Worm (Caenorhabditis elegans): ENCODE data around the gene C24D10.5.
A peak's percentile ranks its signal among the peaks of the same experiment; 100 is the strongest.

Gene C24D10.5

DNA sequence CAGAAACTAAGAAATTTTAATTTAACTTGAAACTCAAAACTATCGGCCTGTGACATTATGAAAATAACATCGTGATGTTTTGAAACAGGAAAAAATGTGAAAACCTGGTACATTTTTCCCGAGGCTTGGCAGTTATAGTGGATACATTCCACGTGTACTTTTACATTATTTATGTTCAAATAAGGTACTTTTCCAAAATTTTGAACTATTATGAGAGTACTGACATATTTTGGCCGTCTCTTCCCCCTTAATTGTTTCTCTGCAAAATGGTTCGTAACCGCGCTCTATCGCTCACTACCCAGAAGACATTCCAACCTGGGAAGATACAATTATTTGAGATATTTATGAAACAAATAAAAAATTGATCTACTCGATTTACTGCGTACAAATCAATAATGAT is at the start of gene C24D10.5:
Gene C24D10.5 (plus strand): TSS at position 301 of the 400 bp plus-strand sequence.
- no peak for TF ChIP-seq cey-2 (tag; optimal IDR thresholded peaks at IDR 0.05; ENCODE audit: borderline replicate concordance, insufficient read depth)
- no peak for TF ChIP-seq ztf-7 (tag; optimal IDR thresholded peaks at IDR 0.05)
- TF ChIP-seq madf-9 (GFP tag; conservative IDR thresholded peaks at IDR 0.05) = no peak
- no peak for TF ChIP-seq Y105C5A.15 (GFP tag; IDR thresholded peaks at IDR 0.05)
- no peak for TF ChIP-seq ces-1 (GFP tag; optimal IDR thresholded peaks at IDR 0.05)
- no peak for TF ChIP-seq dmd-8 (GFP tag; IDR thresholded peaks at IDR 0.05)
- no peak for TF ChIP-seq saeg-2 (GFP tag; IDR thresholded peaks at IDR 0.05)
- TF ChIP-seq lin-29 (GFP tag; IDR thresholded peaks at IDR 0.05) = no peak
- no peak for TF ChIP-seq aha-1 (tag)
- no peak for TF ChIP-seq hmg-1.1 (GFP tag; IDR thresholded peaks at IDR 0.05)
- no peak for TF ChIP-seq ctbp-1 (GFP tag; IDR thresholded peaks at IDR 0.05)
- TF ChIP-seq nhr-11 (tag; optimal IDR thresholded peaks at IDR 0.05) = no peak

DNA sequence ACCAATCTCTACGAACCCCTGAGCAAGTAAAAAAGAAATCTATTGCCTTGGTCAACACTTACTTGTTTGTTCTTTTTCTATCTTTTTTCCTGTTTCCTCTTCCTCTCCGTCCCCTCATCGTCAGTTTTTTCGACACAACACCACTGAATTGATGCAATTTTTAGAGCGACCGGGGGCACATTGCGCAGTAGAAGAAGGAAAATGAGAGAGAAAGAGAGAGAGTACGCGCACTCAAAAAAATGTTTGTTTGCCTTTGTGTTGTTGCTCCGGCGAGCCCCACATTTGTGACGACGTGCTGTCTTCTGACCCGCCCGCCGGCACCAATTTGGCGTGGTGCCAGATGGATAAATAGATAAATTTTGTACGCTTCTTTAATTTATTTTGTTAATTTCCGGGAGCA is 49.7 kb upstream of the C24D10.5 start:
- TF ChIP-seq Y5F2A.4 (GFP tag; optimal IDR thresholded peaks at IDR 0.05) = no peak
- peak in 1 of 2 experiments; percentile 38 for TF ChIP-seq lsy-2 (tag; optimal IDR thresholded peaks at IDR 0.05)
- no peak for TF ChIP-seq daf-8 (GFP tag; IDR thresholded peaks at IDR 0.05)
- TF ChIP-seq fos-1 (tag; optimal IDR thresholded peaks at IDR 0.05) = no peak
- no peak for TF ChIP-seq Y48G9A.11 (GFP tag; IDR thresholded peaks at IDR 0.05)
- peak in 1 of 2 experiments; percentile 47 for TF ChIP-seq unc-62 (GFP tag; optimal IDR thresholded peaks at IDR 0.05 in 1 of 2)
- no peak for TF ChIP-seq unc-62 (tag; optimal IDR thresholded peaks at IDR 0.05)
- TF ChIP-seq mdt-29 (GFP tag; IDR thresholded peaks at IDR 0.05) = no peak
- TF ChIP-seq ctbp-1 (GFP tag; IDR thresholded peaks at IDR 0.05) = peak; percentile 55; the same call in 1 of the 2 replicates
- peak; percentile 45 for TF ChIP-seq rbr-2 (tag; optimal IDR thresholded peaks at IDR 0.05)
- TF ChIP-seq Y75B8A.6 (GFP tag; IDR thresholded peaks at IDR 0.05) = no peak
- no peak for TF ChIP-seq mxl-2 (GFP tag; conservative IDR thresholded peaks at IDR 0.05)
- no peak for TF ChIP-seq madf-5 (GFP tag; IDR thresholded peaks at IDR 0.05)
- peak; percentile 33 for TF ChIP-seq mep-1 (tag; optimal IDR thresholded peaks at IDR 0.05)
- TF ChIP-seq R02D3.7 (tag; optimal IDR thresholded peaks at IDR 0.05) = no peak
- TF ChIP-seq ceh-28 (tag; optimal IDR thresholded peaks at IDR 0.05) = no peak
- peak; percentile 78 for TF ChIP-seq aha-1 (tag)
- TF ChIP-seq ZK546.5 (tag; optimal IDR thresholded peaks at IDR 0.05) = no peak
- TF ChIP-seq lir-3 (tag; optimal IDR thresholded peaks at IDR 0.05) = no peak
- TF ChIP-seq php-3 (GFP tag; IDR thresholded peaks at IDR 0.05) = no peak
- TF ChIP-seq hif-1 (tag; optimal IDR thresholded peaks at IDR 0.05) = no peak

DNA sequence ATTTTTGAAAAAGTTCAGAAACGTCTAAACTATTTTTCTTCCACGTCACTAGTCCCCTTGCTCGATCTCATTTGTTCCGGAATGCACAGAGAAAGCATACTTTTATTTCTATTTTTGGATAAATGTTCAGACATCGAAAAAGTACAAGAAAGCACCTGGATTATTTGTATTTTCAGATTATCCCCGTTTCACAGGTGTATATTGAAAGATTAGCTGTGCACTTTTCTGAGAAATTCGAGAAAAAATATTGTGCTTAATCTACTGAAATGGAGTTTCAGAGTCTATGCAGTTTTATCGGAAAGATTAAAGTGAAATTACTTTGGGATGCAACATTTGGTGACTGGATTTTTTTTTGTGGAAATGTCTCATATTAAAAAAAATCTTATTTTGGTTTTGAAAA is 47.9 kb upstream of the C24D10.5 start:
- no peak for TF ChIP-seq spr-3 (GFP tag; optimal IDR thresholded peaks at IDR 0.05)
- TF ChIP-seq zag-1 (tag; optimal IDR thresholded peaks at IDR 0.05) = no peak
- no peak for TF ChIP-seq zfp-2 (tag; optimal IDR thresholded peaks at IDR 0.05)
- no peak for TF ChIP-seq lin-39 (tag; optimal IDR thresholded peaks at IDR 0.05)
- TF ChIP-seq dpl-1 (GFP tag; optimal IDR thresholded peaks at IDR 0.05) = no peak
- TF ChIP-seq snpc-4 (tag; optimal IDR thresholded peaks at IDR 0.05) = no peak
- TF ChIP-seq hif-1 (tag; optimal IDR thresholded peaks at IDR 0.05) = no peak
- no peak for TF ChIP-seq lin-13 (GFP tag; optimal IDR thresholded peaks at IDR 0.05)
- no peak for TF ChIP-seq php-3 (GFP tag; IDR thresholded peaks at IDR 0.05)
- no peak for TF ChIP-seq lin-38 (GFP tag; IDR thresholded peaks at IDR 0.05)
- no peak for TF ChIP-seq T20F7.1 (GFP tag; optimal IDR thresholded peaks at IDR 0.05)
- TF ChIP-seq dmd-9 (GFP tag; IDR thresholded peaks at IDR 0.05) = no peak
- TF ChIP-seq madf-9 (GFP tag; conservative IDR thresholded peaks at IDR 0.05) = no peak
- TF ChIP-seq ctbp-1 (GFP tag; IDR thresholded peaks at IDR 0.05) = no peak
- TF ChIP-seq mdl-1 (tag; optimal IDR thresholded peaks at IDR 0.05) = no peak
- TF ChIP-seq nhr-48 (tag; optimal IDR thresholded peaks at IDR 0.05) = no peak
- no peak for TF ChIP-seq dve-1 (tag; optimal IDR thresholded peaks at IDR 0.05; ENCODE audit: insufficient read depth)
- no peak for TF ChIP-seq R02D3.7 (tag; optimal IDR thresholded peaks at IDR 0.05)
- no peak for TF ChIP-seq pqm-1 (tag; optimal IDR thresholded peaks at IDR 0.05)
- TF ChIP-seq fos-1 (tag; optimal IDR thresholded peaks at IDR 0.05) = no peak
